Worm (Caenorhabditis elegans) whole organism, mixed stage, embryonic: ENCODE data around the gene Y58A7A.1.

Experiments
- ceh-83 ChIP-seq: fragments of 200-800 bp; sonication (Bioruptor generic); optimal IDR thresholded peaks from 2 replicates; lab custom pipeline; 2018; ENCODE audit warnings: mild to moderate bottlenecking, missing genetic modification characterization, missing compliant biosample characterization
- cnd-1 ChIP-seq: fragments of 200-800 bp; sonication (Bioruptor generic); optimal IDR thresholded peaks from 2 replicates; lab custom pipeline; 2018; ENCODE audit warnings: mild to moderate bottlenecking, missing genetic modification characterization, missing compliant biosample characterization
- lin-13 ChIP-seq: fragments of 150-350 bp; optimal IDR thresholded peaks from 2 replicates; lab custom pipeline; 2014; ENCODE audit warnings: missing biosample characterization, missing genetic modification characterization
- nhr-76 ChIP-seq: sonication (generic microtip); optimal IDR thresholded peaks from 2 replicates; lab custom pipeline; 2017; ENCODE audit warnings: missing biosample characterization, missing genetic modification characterization
- snpc-4 ChIP-seq: fragments of 150-350 bp; optimal IDR thresholded peaks from 2 replicates; lab custom pipeline; 2014; ENCODE audit warnings: missing biosample characterization, missing genetic modification characterization
- unc-39 ChIP-seq: fragments of 150-350 bp; optimal IDR thresholded peaks from 2 replicates; lab custom pipeline; 2014; ENCODE audit warnings: missing biosample characterization, missing genetic modification characterization

ce11 chrV:5033099-5033498 is 36.2 kb downstream of the Y58A7A.1 start, which contains the start of gene K11D12.13:
- TF ChIP-seq nhr-76 (tag; lab: Kevin White, UChicago) (no peak), snpc-4 (no peak), cnd-1 (no peak), ceh-83 (GFP tag; lab: Kevin White, UChicago) (no peak), unc-39 (tag; lab: Kevin White, UChicago) (no peak), lin-13 (tag; lab: Kevin White, UChicago) (no peak)
